Worm (Caenorhabditis elegans): ENCODE results near the gene ZK632.2.

The ZK632.2 gene

DNA sequence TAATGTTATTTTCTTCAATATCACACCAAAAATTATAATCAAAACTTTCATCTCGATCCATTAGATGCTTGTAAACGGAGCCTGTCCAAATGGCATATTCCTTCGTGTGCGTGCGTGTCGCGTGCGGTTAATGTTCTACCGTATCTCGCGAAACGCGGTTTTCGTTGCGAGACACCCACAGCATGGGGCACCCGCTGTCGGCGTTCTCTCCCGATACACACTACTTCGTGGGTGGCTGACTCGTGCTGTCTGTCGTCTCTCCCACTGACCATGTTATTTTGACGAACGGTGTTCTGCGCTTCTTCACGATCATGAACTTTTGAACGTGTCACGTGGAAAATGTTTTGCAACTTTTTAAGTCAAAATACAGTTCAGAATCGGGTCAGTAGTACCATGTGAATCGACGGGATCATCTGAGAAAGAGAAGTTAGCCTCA lies 33.4 kb upstream of the ZK632.2 start (continued):
- TF ChIP-seq zip-11 (GFP tag; IDR thresholded peaks at IDR 0.05): peak; percentile 48; the same call in 1 of the 2 replicates
- TF ChIP-seq lin-13 (GFP tag; optimal IDR thresholded peaks at IDR 0.05): peak; percentile 91
- TF ChIP-seq D1046.2 (GFP tag; IDR thresholded peaks at IDR 0.05): peak; percentile 93
- peak; percentile 99 for TF ChIP-seq dve-1 (tag; optimal IDR thresholded peaks at IDR 0.05; ENCODE audit: insufficient read depth)
- TF ChIP-seq daf-12 (tag; optimal IDR thresholded peaks at IDR 0.05): no peak
- peak; percentile 24 to 87 for TF ChIP-seq ZK546.5 (tag; optimal IDR thresholded peaks at IDR 0.05)
- TF ChIP-seq mdl-1 (tag; optimal IDR thresholded peaks at IDR 0.05): peak; percentile 97 to 99
- peak; percentile 98 for TF ChIP-seq ceh-20 (GFP tag; IDR thresholded peaks at IDR 0.05)
- peak; percentile 78 for TF ChIP-seq lin-39 (tag; optimal IDR thresholded peaks at IDR 0.05)
- TF ChIP-seq nhr-111 (GFP tag; optimal IDR thresholded peaks at IDR 0.05): peak; percentile 99
- no peak for TF ChIP-seq F49E8.2 (tag; optimal IDR thresholded peaks at IDR 0.05; ENCODE audit: borderline replicate concordance)
- TF ChIP-seq lsy-2 (tag; optimal IDR thresholded peaks at IDR 0.05): peak; percentile 99 to 100
- TF ChIP-seq ceh-32 (tag; optimal IDR thresholded peaks at IDR 0.05; ENCODE audit: poor library complexity): peak; percentile 75
- peak; percentile 96 for TF ChIP-seq php-3 (GFP tag; IDR thresholded peaks at IDR 0.05)
- peak; percentile 94 for TF ChIP-seq lin-38 (GFP tag; IDR thresholded peaks at IDR 0.05)
- TF ChIP-seq gei-8 (GFP tag; optimal IDR thresholded peaks at IDR 0.05): peak; percentile 98
- TF ChIP-seq snpc-1.2 (GFP tag; IDR thresholded peaks at IDR 0.05): peak; percentile 78
- TF ChIP-seq hif-1 (tag; optimal IDR thresholded peaks at IDR 0.05): peak; percentile 81 to 96
- TF ChIP-seq ctbp-1 (GFP tag; IDR thresholded peaks at IDR 0.05): peak; percentile 98
- peak; percentile 98 for TF ChIP-seq egl-43 (GFP tag; IDR thresholded peaks at IDR 0.05)
- TF ChIP-seq egl-27 (tag; optimal IDR thresholded peaks at IDR 0.05): peak; percentile 19
- TF ChIP-seq dmd-8 (GFP tag; IDR thresholded peaks at IDR 0.05): 0 out of 2 replicates have a peak, but pooled peaks have one; percentile 56
- 0 out of 2 replicates have a peak, but pooled peaks have one; percentile 51 for TF ChIP-seq daf-8 (GFP tag; IDR thresholded peaks at IDR 0.05)
- peak; percentile 93 for TF ChIP-seq nhr-10 (tag; optimal IDR thresholded peaks at IDR 0.05)
- peak; percentile 92 for TF ChIP-seq madf-9 (GFP tag; conservative IDR thresholded peaks at IDR 0.05)
- peak; percentile 98 for TF ChIP-seq nhr-25 (tag; optimal IDR thresholded peaks at IDR 0.05; ENCODE audit: borderline replicate concordance, insufficient read depth)
- TF ChIP-seq unc-130 (GFP tag; optimal IDR thresholded peaks at IDR 0.05): peak; percentile 1

DNA sequence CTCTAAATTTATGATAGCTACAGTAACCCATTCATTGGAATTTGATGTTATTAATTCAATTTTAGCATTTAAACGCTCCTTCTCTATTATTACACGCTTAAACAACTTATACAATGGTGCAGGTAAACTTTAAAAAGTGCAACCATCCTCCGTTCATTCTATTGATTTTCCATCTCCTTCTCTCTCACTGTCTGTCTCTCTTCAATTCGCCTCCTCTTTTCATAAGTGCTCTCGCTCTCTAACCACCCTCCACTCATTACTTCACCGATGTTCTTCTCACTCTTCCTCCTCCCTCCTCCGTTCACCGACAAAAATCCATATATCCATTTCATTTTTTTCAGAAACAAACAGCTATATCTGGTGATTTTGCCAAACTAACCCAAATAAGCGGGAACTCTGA lies 32.7 kb upstream of the ZK632.2 start, which contains the start of gene cbp-1:
Gene cbp-1, plus strand, starts transcription at position 335 of the 400 bp plus-strand sequence.
- TF ChIP-seq php-3 (GFP tag; IDR thresholded peaks at IDR 0.05) (no peak), rbr-2 (tag; optimal IDR thresholded peaks at IDR 0.05) (no peak), ceh-44 (GFP tag; IDR thresholded peaks at IDR 0.05) (no peak), hlh-11 (tag; optimal IDR thresholded peaks at IDR 0.05) (peak; percentile 1), dve-1 (tag; optimal IDR thresholded peaks at IDR 0.05; ENCODE audit: insufficient read depth) (peak; percentile 33), nhr-28 (tag; optimal IDR thresholded peaks at IDR 0.05) (peak; percentile 20), duxl-1 (tag; optimal IDR thresholded peaks at IDR 0.05; ENCODE audit: poor library complexity) (peak; percentile 11), dmd-6 (GFP tag; IDR thresholded peaks at IDR 0.05) (0 out of 2 replicates have a peak, but pooled peaks have one; percentile 11), ceh-28 (tag; optimal IDR thresholded peaks at IDR 0.05) (peak; percentile 11), mes-2 (tag; optimal IDR thresholded peaks at IDR 0.05; ENCODE audit: poor library complexity, severe bottlenecking) (peak; percentile 63), T20F7.1 (GFP tag; optimal IDR thresholded peaks at IDR 0.05) (no peak), aha-1 (tag) (peak; percentile 97), zip-11 (GFP tag; IDR thresholded peaks at IDR 0.05) (no peak), hlh-30 (tag; optimal IDR thresholded peaks at IDR 0.05; ENCODE audit: insufficient read depth) (peak; percentile 8), lsy-2 (tag; optimal IDR thresholded peaks at IDR 0.05) (peak; percentile 4 to 70), hmg-1.1 (GFP tag; IDR thresholded peaks at IDR 0.05) (peak; percentile 39; the same call in 1 of the 2 replicates), mep-1 (tag; optimal IDR thresholded peaks at IDR 0.05) (peak; percentile 20)

Data from whole organism, L4 larva.